Worm (Caenorhabditis elegans): ENCODE measurements around the gene C15B12.2.

- no peak for TF ChIP-seq sox-4 (tag; optimal IDR thresholded peaks at IDR 0.05)
- no peak for TF ChIP-seq snpc-4 (tag; optimal IDR thresholded peaks at IDR 0.05)
- TF ChIP-seq fos-1 (tag; optimal IDR thresholded peaks at IDR 0.05): no peak
- no peak for TF ChIP-seq nhr-11 (tag; optimal IDR thresholded peaks at IDR 0.05)
- no peak for TF ChIP-seq C16A3.4 (tag; optimal IDR thresholded peaks at IDR 0.05)
Measured at ce11 chrX:6413583-6413982, 49.6 kb upstream of the C15B12.2 start.

All from whole organism, L1 larva.